Fruit fly (Drosophila melanogaster) whole organism, embryonic: Measurements from ENCODE around the gene Hf.
A peak's percentile ranks its signal among the peaks of the same experiment; 100 is the strongest.

ENCODE experiments used
- Awh ChIP-seq: fragments of 200-800 bp; sonication (Bioruptor generic); IDR thresholded peaks from 2 replicates; pipeline ENCODE4, ENCODE4 v1.3.6; 2022; ENCODE audit warnings: missing biosample characterization, missing genetic modification characterization
- CG10267 ChIP-seq: fragments of 200-800 bp; sonication (Bioruptor generic); optimal IDR thresholded peaks from 2 replicates; lab custom pipeline; 2018; ENCODE audit warnings: missing biosample characterization, mild to moderate bottlenecking, missing genetic modification characterization, moderate library complexity
- CG11398 ChIP-seq: fragments of 200-800 bp; sonication (Bioruptor generic); optimal IDR thresholded peaks from 2 replicates; lab custom pipeline; 2016; ENCODE audit warnings: missing biosample characterization, missing genetic modification characterization
- CG11695 ChIP-seq: fragments of 200-800 bp; sonication (Bioruptor generic); IDR thresholded peaks from 3 replicates; pipeline ENCODE4 v1.3.6; 2022; ENCODE audit warnings: missing biosample characterization, missing genetic modification characterization
- CG12155 ChIP-seq: fragments of 200-800 bp; sonication (Bioruptor generic); optimal IDR thresholded peaks from 3 replicates; lab custom pipeline; 2016; ENCODE audit warnings: missing biosample characterization, missing genetic modification characterization
- CG12236 ChIP-seq: fragments of 200-800 bp; sonication (Bioruptor generic); optimal IDR thresholded peaks from 2 replicates; lab custom pipeline; 2016; ENCODE audit warnings: missing biosample characterization, missing genetic modification characterization
- CG12299 ChIP-seq: fragments of 200-800 bp; sonication (Bioruptor generic); optimal IDR thresholded peaks from 2 replicates; lab custom pipeline; 2018; ENCODE audit warnings: missing biosample characterization, mild to moderate bottlenecking, missing genetic modification characterization
- CG1529 ChIP-seq: fragments of 200-800 bp; sonication (Bioruptor generic); optimal IDR thresholded peaks from 3 replicates; lab custom pipeline; 2018; ENCODE audit warnings: missing biosample characterization, missing genetic modification characterization
- CG17912 ChIP-seq: fragments of 200-800 bp; sonication (Bioruptor generic); optimal IDR thresholded peaks from 2 replicates; lab custom pipeline; 2018; ENCODE audit warnings: missing biosample characterization, mild to moderate bottlenecking, missing genetic modification characterization
- CG18619 ChIP-seq: fragments of 200-800 bp; sonication (Bioruptor generic); optimal IDR thresholded peaks from 3 replicates; lab custom pipeline; 2017; ENCODE audit warnings: missing biosample characterization, mild to moderate bottlenecking, missing genetic modification characterization
- CG2202 ChIP-seq: fragments of 200-800 bp; sonication (Bioruptor generic); optimal IDR thresholded peaks from 2 replicates; lab custom pipeline; 2018; ENCODE audit warnings: missing biosample characterization, mild to moderate bottlenecking, missing genetic modification characterization
- CG3065 ChIP-seq: fragments of 200-800 bp; sonication (Bioruptor generic); optimal IDR thresholded peaks from 2 replicates; lab custom pipeline; 2016; ENCODE audit warnings: missing biosample characterization, missing genetic modification characterization
- CG32767 ChIP-seq: fragments of 200-800 bp; sonication (Bioruptor generic); IDR thresholded peaks from 2 replicates; pipeline ENCODE4 v1.3.6; 2022; ENCODE audit warnings: missing biosample characterization, missing genetic modification characterization
- CG7963 ChIP-seq: fragments of 200-800 bp; sonication (Bioruptor generic); IDR thresholded peaks from 3 replicates; pipeline ENCODE4 v1.3.6; 2022; ENCODE audit warnings: missing biosample characterization, missing genetic modification characterization; ENCODE audit not compliant: partially characterized antibody
- CG8290 ChIP-seq, 3 experiments: fragments of 200-800 bp; sonication (Bioruptor generic); optimal IDR thresholded peaks; 2 replicates each; lab custom pipeline; 2016 to 2019; ENCODE audit warnings: missing biosample characterization in 3 of 3, missing genetic modification characterization in 3 of 3, mild to moderate bottlenecking in 2 of 3, moderate library complexity in 1 of 3
- CG8765 ChIP-seq: fragments of 200-800 bp; sonication (Bioruptor generic); IDR thresholded peaks from 2 replicates; pipeline ENCODE4 v1.3.6; 2022; ENCODE audit warnings: missing biosample characterization, missing genetic modification characterization
- CG9797 ChIP-seq: fragments of 200-800 bp; sonication (Bioruptor generic); optimal IDR thresholded peaks from 3 replicates; lab custom pipeline; 2018; ENCODE audit warnings: missing biosample characterization, mild to moderate bottlenecking, missing genetic modification characterization
- Camta ChIP-seq: fragments of 200-800 bp; sonication (Bioruptor generic); optimal IDR thresholded peaks from 2 replicates; lab custom pipeline; 2016; ENCODE audit warnings: missing biosample characterization, missing genetic modification characterization
- Ets97D ChIP-seq: fragments of 200-800 bp; sonication (Bioruptor generic); optimal IDR thresholded peaks from 3 replicates; lab custom pipeline; 2016; ENCODE audit warnings: missing biosample characterization, missing genetic modification characterization
- Fer3 ChIP-seq: fragments of 200-800 bp; sonication (Bioruptor generic); optimal IDR thresholded peaks from 2 replicates; lab custom pipeline; 2018; ENCODE audit warnings: missing biosample characterization, mild to moderate bottlenecking, missing genetic modification characterization, moderate library complexity
- Lpt ChIP-seq: fragments of >200 bp; optimal IDR thresholded peaks from 2 replicates; lab custom pipeline; 2018; ENCODE audit warnings: missing biosample characterization, missing genetic modification characterization
- Max ChIP-seq: fragments of 200-800 bp; sonication (Bioruptor generic); optimal IDR thresholded peaks from 2 replicates; lab custom pipeline; 2016; ENCODE audit warnings: missing biosample characterization, mild to moderate bottlenecking, missing genetic modification characterization
- Myb ChIP-seq: fragments of 200-800 bp; sonication (Bioruptor generic); optimal IDR thresholded peaks from 2 replicates; lab custom pipeline; 2016; ENCODE audit warnings: missing biosample characterization, missing genetic modification characterization
- Stat92E ChIP-seq, 3 experiments: fragments of >200 bp in 2 of 3; fragments of 200-800 bp in 1 of 3; sonication (Bioruptor generic) in 1 of 3; optimal IDR thresholded peaks; 2 replicates each; lab custom pipeline; 2017 to 2019; ENCODE audit warnings: missing biosample characterization in 3 of 3, missing genetic modification characterization in 3 of 3, mild to moderate bottlenecking in 1 of 3, moderate library complexity in 1 of 3
- aop ChIP-seq: fragments of 200-800 bp; sonication (Bioruptor generic); IDR thresholded peaks from 2 replicates; pipeline ENCODE4 v1.3.6; 2022; ENCODE audit warnings: missing biosample characterization, missing genetic modification characterization
- dmrt11E ChIP-seq: fragments of 200-800 bp; sonication (Bioruptor generic); optimal IDR thresholded peaks from 3 replicates; lab custom pipeline; 2018; ENCODE audit warnings: missing biosample characterization, mild to moderate bottlenecking, missing genetic modification characterization, moderate library complexity
- ewg ChIP-seq: fragments of 200-800 bp; sonication (Bioruptor generic); optimal IDR thresholded peaks from 3 replicates; lab custom pipeline; 2017; ENCODE audit warnings: mild to moderate bottlenecking, missing biosample characterization, missing genetic modification reagents, missing genetic modification characterization
- fd64A ChIP-seq: fragments of 200-800 bp; sonication (Bioruptor generic); optimal IDR thresholded peaks from 3 replicates; lab custom pipeline; 2018; ENCODE audit warnings: missing biosample characterization, mild to moderate bottlenecking, missing genetic modification characterization
- hb ChIP-seq: fragments of 200-800 bp; sonication (Bioruptor generic); IDR thresholded peaks from 3 replicates; pipeline ENCODE4 v1.3.6; 2022; ENCODE audit warnings: missing biosample characterization, missing genetic modification characterization; ENCODE audit not compliant: partially characterized antibody
- kni ChIP-seq: fragments of 200-800 bp; sonication (Bioruptor generic); optimal IDR thresholded peaks from 3 replicates; lab custom pipeline; 2017; ENCODE audit warnings: mild to moderate bottlenecking, missing biosample characterization, missing genetic modification reagents, missing genetic modification characterization
- lab ChIP-seq: fragments of 200-800 bp; sonication (Bioruptor generic); optimal IDR thresholded peaks from 3 replicates; lab custom pipeline; 2017; ENCODE audit warnings: missing biosample characterization, missing genetic modification characterization, mild to moderate bottlenecking, moderate library complexity, missing genetic modification reagents
- mam ChIP-seq: fragments of 200-800 bp; sonication (Bioruptor generic); optimal IDR thresholded peaks from 3 replicates; lab custom pipeline; 2016; ENCODE audit warnings: missing biosample characterization, missing genetic modification characterization
- pfk ChIP-seq: fragments of 200-800 bp; sonication (Bioruptor generic); optimal IDR thresholded peaks from 2 replicates; lab custom pipeline; 2018; ENCODE audit warnings: missing biosample characterization, mild to moderate bottlenecking, missing genetic modification characterization, moderate library complexity
- ranshi ChIP-seq: fragments of 200-800 bp; sonication (Bioruptor generic); IDR thresholded peaks from 2 replicates; pipeline ENCODE4 v1.3.6; 2022; ENCODE audit warnings: missing biosample characterization, missing genetic modification characterization
- row ChIP-seq: fragments of 200-800 bp; sonication (Bioruptor generic); IDR thresholded peaks from 3 replicates; pipeline ENCODE4 v1.3.6; 2022; ENCODE audit warnings: missing biosample characterization, missing genetic modification characterization
- salm ChIP-seq: fragments of 200-800 bp; sonication (Bioruptor generic); optimal IDR thresholded peaks from 2 replicates; lab custom pipeline; 2018; ENCODE audit warnings: missing biosample characterization, mild to moderate bottlenecking, missing genetic modification characterization
- sc ChIP-seq, 3 experiments: fragments of >200 bp in 2 of 3; fragments of 200-800 bp in 1 of 3; sonication (Bioruptor generic) in 1 of 3; optimal IDR thresholded peaks; 2 replicates in 2 of 3; 3 replicates in 1 of 3; lab custom pipeline; 2017; ENCODE audit warnings: mild to moderate bottlenecking in 1 of 3, missing biosample characterization in 1 of 3, missing genetic modification characterization in 1 of 3, missing genetic modification reagents in 1 of 3
- schlank ChIP-seq: fragments of 200-800 bp; sonication (Bioruptor generic); optimal IDR thresholded peaks from 2 replicates; lab custom pipeline; 2018; ENCODE audit warnings: missing biosample characterization, mild to moderate bottlenecking, missing genetic modification characterization
- shn ChIP-seq: fragments of 200-800 bp; sonication (Bioruptor generic); optimal IDR thresholded peaks from 3 replicates; lab custom pipeline; 2016; ENCODE audit warnings: missing biosample characterization, missing genetic modification characterization
- sim ChIP-seq: fragments of 200-800 bp; sonication (Bioruptor generic); IDR thresholded peaks from 2 replicates; pipeline ENCODE4 v1.3.6; 2022; ENCODE audit warnings: missing biosample characterization, missing genetic modification characterization
- sisA ChIP-seq: fragments of 200-800 bp; sonication (Bioruptor generic); IDR thresholded peaks from 2 replicates; pipeline ENCODE4 v1.3.6; 2022; ENCODE audit warnings: missing biosample characterization, missing genetic modification characterization
- slbo ChIP-seq: fragments of 200-800 bp; sonication (Bioruptor generic); IDR thresholded peaks from 2 replicates; pipeline ENCODE4 v1.3.6; 2022; ENCODE audit warnings: missing biosample characterization, missing genetic modification characterization
- slou ChIP-seq: fragments of 200-800 bp; sonication (Bioruptor generic); optimal IDR thresholded peaks from 3 replicates; lab custom pipeline; 2016; ENCODE audit warnings: missing biosample characterization, missing genetic modification characterization
- slp2 ChIP-seq: fragments of 200-800 bp; sonication (Bioruptor generic); optimal IDR thresholded peaks from 2 replicates; lab custom pipeline; 2016; ENCODE audit warnings: missing biosample characterization, missing genetic modification characterization
- sqz ChIP-seq: fragments of 200-800 bp; sonication (Bioruptor generic); optimal IDR thresholded peaks from 3 replicates; lab custom pipeline; 2018; ENCODE audit warnings: missing biosample characterization, mild to moderate bottlenecking, missing genetic modification characterization
- tgo ChIP-seq: fragments of 200-800 bp; sonication (Bioruptor generic); IDR thresholded peaks from 3 replicates; pipeline ENCODE4 v1.3.6; 2022; ENCODE audit warnings: missing biosample characterization, missing genetic modification characterization
- tll ChIP-seq, 2 experiments: fragments of 200-800 bp in 1 of 2; fragments of >200 bp in 1 of 2; sonication (Bioruptor generic) in 1 of 2; optimal IDR thresholded peaks; 2 replicates each; lab custom pipeline; 2017 to 2019; ENCODE audit warnings: missing biosample characterization in 2 of 2, missing genetic modification characterization in 2 of 2, mild to moderate bottlenecking in 1 of 2, moderate library complexity in 1 of 2
- unpg ChIP-seq: fragments of 200-800 bp; sonication (Bioruptor generic); optimal IDR thresholded peaks from 3 replicates; lab custom pipeline; 2018; ENCODE audit warnings: missing biosample characterization, mild to moderate bottlenecking, missing genetic modification characterization, moderate library complexity
- zen ChIP-seq: fragments of 200-800 bp; sonication (Bioruptor generic); optimal IDR thresholded peaks from 3 replicates; lab custom pipeline; 2018; ENCODE audit warnings: missing biosample characterization, mild to moderate bottlenecking, missing genetic modification characterization, moderate library complexity

Gene Hf

dm6 chr2L:19941352-19941851 lies 26.1 kb downstream of the Hf start (continued):
- TF ChIP-seq CG32767 (peak; percentile 87), dmrt11E (tag; lab: Kevin White, UChicago) (peak; percentile 74), CG11695 (GFP tag; lab: Robert Waterston, UW) (peak; percentile 88), CG10267 (tag; lab: Kevin White, UChicago) (peak; percentile 66), mam (GFP tag; lab: Kevin White, UChicago) (peak; percentile 88), ranshi (GFP tag; lab: Robert Waterston, UW) (peak; percentile 91), Ets97D (GFP tag; lab: Kevin White, UChicago) (no peak), fd64A (GFP tag; lab: Kevin White, UChicago) (peak; percentile 47), kni (GFP tag; lab: Kevin White, UChicago) (peak; percentile 37), slou (peak; percentile 27), tgo (GFP tag; lab: Robert Waterston, UW) (peak; percentile 94), CG8290 (GFP tag; optimal IDR thresholded peaks at IDR 0.05; lab: Kevin White, UChicago) (peak; percentile 59), CG8290 (tag; optimal IDR thresholded peaks at IDR 0.05; lab: Kevin White, UChicago) (peak in 1 of 2 experiments; percentile 88), CG7963 (GFP tag; lab: Robert Waterston, UW) (no peak), CG17912 (GFP tag; lab: Kevin White, UChicago) (no peak), tll (GFP tag; optimal IDR thresholded peaks at IDR 0.05; lab: Kevin White, UChicago) (no peak), Stat92E (GFP tag; optimal IDR thresholded peaks at IDR 0.05; lab: Kevin White, UChicago) (no peak), sc (optimal IDR thresholded peaks at IDR 0.05; lab: Kevin White, UChicago) (no peak), sc (GFP tag; optimal IDR thresholded peaks at IDR 0.05; lab: Kevin White, UChicago) (peak; percentile 60), CG2202 (tag; lab: Kevin White, UChicago) (peak; percentile 53), Lpt (no peak), sisA (GFP tag; lab: Robert Waterston, UW) (peak; percentile 75), CG18619 (peak; percentile 79), CG12236 (GFP tag; lab: Kevin White, UChicago) (peak; percentile 71), Fer3 (peak; percentile 80), shn (GFP tag; lab: Kevin White, UChicago) (peak; percentile 83), Awh (GFP tag; lab: Robert Waterston, UW) (peak; percentile 90), pfk (GFP tag; lab: Kevin White, UChicago) (no peak), slp2 (peak; percentile 84), lab (GFP tag; lab: Kevin White, UChicago) (peak; percentile 89), CG1529 (peak; percentile 66), ewg (GFP tag; lab: Kevin White, UChicago) (peak; percentile 71), CG3065 (GFP tag; lab: Kevin White, UChicago) (peak; percentile 57), CG8765 (peak; percentile 76), hb (GFP tag; lab: Robert Waterston, UW) (no peak), CG12299 (tag; lab: Kevin White, UChicago) (peak; percentile 70), CG11398 (peak; percentile 80), sqz (GFP tag; lab: Kevin White, UChicago) (peak; percentile 3), Camta (GFP tag; lab: Kevin White, UChicago) (peak; percentile 85), schlank (tag; lab: Kevin White, UChicago) (peak; percentile 64), slbo (GFP tag; lab: Robert Waterston, UW) (peak; percentile 96), row (GFP tag; lab: Robert Waterston, UW) (peak; percentile 92), zen (tag; lab: Kevin White, UChicago) (peak; percentile 56), unpg (GFP tag; lab: Kevin White, UChicago) (peak; percentile 82), sim (GFP tag; lab: Robert Waterston, UW) (peak; percentile 62), CG9797 (GFP tag; lab: Kevin White, UChicago) (no peak), CG12155 (GFP tag; lab: Kevin White, UChicago) (peak; percentile 86), aop (peak; percentile 54; the same call in 1 of the 2 replicates), Myb (GFP tag; lab: Kevin White, UChicago) (peak; percentile 76), salm (tag; lab: Kevin White, UChicago) (peak; percentile 39), Max (GFP tag; lab: Kevin White, UChicago) (no peak)
